Fruit fly (Drosophila melanogaster) whole organism, prepupa: ENCODE measurements around the gene MED15.

Experiments
- CG10631 ChIP-seq: fragments of 200-800 bp; sonication (Bioruptor generic); optimal IDR thresholded peaks from 2 replicates; lab custom pipeline; 2016; ENCODE audit warnings: missing biosample characterization, missing genetic modification characterization
- CG10669 ChIP-seq: fragments of 200-800 bp; sonication (Bioruptor generic); optimal IDR thresholded peaks from 3 replicates; lab custom pipeline; 2018; ENCODE audit warnings: missing biosample characterization, mild to moderate bottlenecking, missing genetic modification characterization, moderate library complexity
- CG11294 ChIP-seq: fragments of 200-800 bp; sonication (Bioruptor generic); IDR thresholded peaks from 2 replicates; pipeline ENCODE4 v1.3.6; 2022; ENCODE audit warnings: missing biosample characterization, missing genetic modification characterization
- CG11762 ChIP-seq: fragments of 200-800 bp; sonication (Bioruptor generic); optimal IDR thresholded peaks from 3 replicates; lab custom pipeline; 2016; ENCODE audit warnings: missing biosample characterization, missing genetic modification characterization; ENCODE audit not compliant: insufficient read depth
- CG11902 ChIP-seq: fragments of 200-800 bp; sonication (Bioruptor generic); optimal IDR thresholded peaks from 3 replicates; lab custom pipeline; 2016; ENCODE audit warnings: missing biosample characterization, missing genetic modification characterization
- CG15336 ChIP-seq: fragments of 200-800 bp; sonication (Bioruptor generic); IDR thresholded peaks from 2 replicates; pipeline ENCODE4 v1.3.6; 2022; ENCODE audit warnings: missing biosample characterization, missing genetic modification characterization
- CG32006 ChIP-seq: fragments of 200-800 bp; sonication (Bioruptor generic); optimal IDR thresholded peaks from 3 replicates; lab custom pipeline; 2017; ENCODE audit warnings: missing biosample characterization, mild to moderate bottlenecking, missing genetic modification characterization
- CG34406 ChIP-seq: fragments of 200-800 bp; sonication (Bioruptor generic); optimal IDR thresholded peaks from 3 replicates; lab custom pipeline; 2016; ENCODE audit warnings: missing biosample characterization, missing genetic modification characterization
- CG4318 ChIP-seq: fragments of 200-800 bp; sonication (Bioruptor generic); optimal IDR thresholded peaks from 3 replicates; lab custom pipeline; 2017; ENCODE audit warnings: missing biosample characterization, mild to moderate bottlenecking, missing genetic modification characterization
- CG6163 ChIP-seq: fragments of 200-800 bp; sonication (Bioruptor generic); IDR thresholded peaks from 3 replicates; pipeline ENCODE4 v1.3.6; 2022; ENCODE audit warnings: missing biosample characterization, missing genetic modification characterization
- CG6276 ChIP-seq: fragments of 200-800 bp; sonication (Bioruptor generic); optimal IDR thresholded peaks from 2 replicates; lab custom pipeline; 2017; ENCODE audit warnings: missing biosample characterization, mild to moderate bottlenecking, missing genetic modification characterization
- CG6792 ChIP-seq: fragments of 200-800 bp; sonication (Bioruptor generic); optimal IDR thresholded peaks from 3 replicates; lab custom pipeline; 2016; ENCODE audit warnings: missing biosample characterization, missing genetic modification characterization
- CG6808 ChIP-seq: fragments of 200-800 bp; sonication (Bioruptor generic); optimal IDR thresholded peaks from 3 replicates; lab custom pipeline; 2017; ENCODE audit warnings: missing biosample characterization, missing genetic modification characterization, mild to moderate bottlenecking, moderate library complexity, missing genetic modification reagents
- CG8119 ChIP-seq: fragments of 200-800 bp; sonication (Bioruptor generic); IDR thresholded peaks from 3 replicates; pipeline ENCODE4 v1.3.6; 2022; ENCODE audit warnings: missing biosample characterization, missing genetic modification characterization
- CG8319 ChIP-seq: fragments of 200-800 bp; sonication (Bioruptor generic); optimal IDR thresholded peaks from 3 replicates; lab custom pipeline; 2016; ENCODE audit warnings: missing biosample characterization, missing genetic modification characterization
- CG9139 ChIP-seq: fragments of 200-800 bp; sonication (Bioruptor generic); optimal IDR thresholded peaks from 3 replicates; lab custom pipeline; 2017; ENCODE audit warnings: missing biosample characterization, mild to moderate bottlenecking, missing genetic modification characterization
- Eip75B ChIP-seq: fragments of 200-800 bp; sonication (Bioruptor generic); optimal IDR thresholded peaks from 3 replicates; lab custom pipeline; 2016; ENCODE audit warnings: missing biosample characterization, missing genetic modification characterization
- Eip78C ChIP-seq: fragments of 200-800 bp; sonication (Bioruptor generic); peaks from one replicate; lab custom pipeline; 2016; ENCODE audit warnings: missing biosample characterization, missing genetic modification characterization
- Eip93F ChIP-seq: fragments of 200-800 bp; sonication (Bioruptor generic); optimal IDR thresholded peaks from 2 replicates; lab custom pipeline; 2016; ENCODE audit warnings: missing biosample characterization, mild to moderate bottlenecking, missing genetic modification characterization
- Ets21C ChIP-seq: fragments of 200-800 bp; sonication (Bioruptor generic); optimal IDR thresholded peaks from 3 replicates; lab custom pipeline; 2016; ENCODE audit warnings: missing biosample characterization, missing genetic modification characterization
- Hr38 ChIP-seq: sonication (Bioruptor generic); optimal IDR thresholded peaks from 2 replicates; lab custom pipeline; 2016; ENCODE audit warnings: missing biosample characterization, missing genetic modification characterization
- Hr39 ChIP-seq: fragments of 200-800 bp; sonication (Bioruptor generic); optimal IDR thresholded peaks from 2 replicates; lab custom pipeline; 2016; ENCODE audit warnings: missing biosample characterization, missing genetic modification characterization
- Hr4 ChIP-seq: fragments of 200-800 bp; sonication (Bioruptor generic); optimal IDR thresholded peaks from 3 replicates; lab custom pipeline; 2016; ENCODE audit warnings: missing biosample characterization, missing genetic modification characterization
- Lpt ChIP-seq: fragments of 200-800 bp; sonication (Bioruptor generic); optimal IDR thresholded peaks from 3 replicates; lab custom pipeline; 2016; ENCODE audit warnings: missing biosample characterization, missing genetic modification characterization
- Met ChIP-seq: fragments of 200-800 bp; sonication (Bioruptor generic); optimal IDR thresholded peaks from 3 replicates; lab custom pipeline; 2016; ENCODE audit warnings: missing biosample characterization, missing genetic modification characterization
- OdsH ChIP-seq: fragments of 200-800 bp; sonication (Bioruptor generic); optimal IDR thresholded peaks from 3 replicates; lab custom pipeline; 2016; ENCODE audit warnings: missing biosample characterization, missing genetic modification characterization
- Smox ChIP-seq: fragments of 200-800 bp; sonication (Bioruptor generic); optimal IDR thresholded peaks from 3 replicates; lab custom pipeline; 2016; ENCODE audit warnings: missing biosample characterization, missing genetic modification characterization
- Sox102F ChIP-seq: fragments of 200-800 bp; sonication (Bioruptor generic); optimal IDR thresholded peaks from 2 replicates; lab custom pipeline; 2016; ENCODE audit warnings: missing biosample characterization, mild to moderate bottlenecking, missing genetic modification characterization
- Sox14 ChIP-seq: fragments of 200-800 bp; sonication (Bioruptor generic); optimal IDR thresholded peaks from 3 replicates; lab custom pipeline; 2016; ENCODE audit warnings: missing biosample characterization, missing genetic modification characterization
- Sox15 ChIP-seq: fragments of 200-800 bp; sonication (Bioruptor generic); optimal IDR thresholded peaks from 3 replicates; lab custom pipeline; 2016; ENCODE audit warnings: missing biosample characterization, missing genetic modification characterization
- cyc ChIP-seq: fragments of 200-800 bp; sonication (Bioruptor generic); optimal IDR thresholded peaks from 3 replicates; lab custom pipeline; 2016; ENCODE audit warnings: missing biosample characterization, missing genetic modification characterization
- dsx ChIP-seq: fragments of 200-800 bp; optimal IDR thresholded peaks from 3 replicates; lab custom pipeline; 2019; ENCODE audit warnings: missing biosample characterization, mild to moderate bottlenecking, missing genetic modification characterization, moderate library complexity; ENCODE audit not compliant: poor library complexity, severe bottlenecking
- eg ChIP-seq: fragments of 200-800 bp; sonication (Bioruptor generic); IDR thresholded peaks from 3 replicates; pipeline ENCODE4 v1.3.6; 2022; ENCODE audit warnings: missing biosample characterization, missing genetic modification characterization
- esn ChIP-seq: fragments of 200-800 bp; sonication (Bioruptor generic); optimal IDR thresholded peaks from 2 replicates; lab custom pipeline; 2016; ENCODE audit warnings: missing biosample characterization, mild to moderate bottlenecking, missing genetic modification characterization, moderate library complexity
- fd85E ChIP-seq: fragments of 200-800 bp; sonication (Bioruptor generic); optimal IDR thresholded peaks from 3 replicates; lab custom pipeline; 2016; ENCODE audit warnings: missing biosample characterization, missing genetic modification characterization
- fkh ChIP-seq: fragments of 200-800 bp; sonication (Bioruptor generic); optimal IDR thresholded peaks from 3 replicates; lab custom pipeline; 2017; ENCODE audit warnings: missing biosample characterization, mild to moderate bottlenecking, missing genetic modification characterization, moderate library complexity
- lz ChIP-seq: fragments of 200-800 bp; sonication (Bioruptor generic); optimal IDR thresholded peaks from 3 replicates; lab custom pipeline; 2016; ENCODE audit warnings: missing biosample characterization, missing genetic modification characterization
- net ChIP-seq: fragments of 200-800 bp; sonication (Bioruptor generic); optimal IDR thresholded peaks from 3 replicates; lab custom pipeline; 2016; ENCODE audit warnings: missing biosample characterization, missing genetic modification characterization
- pdm3 ChIP-seq: fragments of 200-800 bp; sonication (Bioruptor generic); optimal IDR thresholded peaks from 3 replicates; lab custom pipeline; 2016; ENCODE audit warnings: missing biosample characterization, missing genetic modification characterization
- salr ChIP-seq, 2 experiments: fragments of 200-800 bp; sonication (Bioruptor generic); optimal IDR thresholded peaks; 3 replicates each; lab custom pipeline; 2016 to 2018; ENCODE audit warnings: missing biosample characterization in 2 of 2, missing genetic modification characterization in 2 of 2, mild to moderate bottlenecking in 1 of 2
- ss ChIP-seq, 2 experiments: fragments of 200-800 bp; sonication (Bioruptor generic); optimal IDR thresholded peaks; 2 replicates in 1 of 2; 3 replicates in 1 of 2; lab custom pipeline; 2017 to 2018; ENCODE audit warnings: mild to moderate bottlenecking in 2 of 2, missing biosample characterization in 2 of 2, missing genetic modification characterization in 2 of 2, moderate library complexity in 1 of 2
- svp ChIP-seq: fragments of 200-800 bp; sonication (Bioruptor generic); peaks from one replicate; lab custom pipeline; 2016; ENCODE audit warnings: missing biosample characterization, missing genetic modification characterization
- topi ChIP-seq: fragments of 200-800 bp; sonication (Bioruptor generic); optimal IDR thresholded peaks from 3 replicates; lab custom pipeline; 2016; ENCODE audit warnings: missing biosample characterization, missing genetic modification characterization
- vri ChIP-seq: fragments of 200-800 bp; sonication (Bioruptor generic); optimal IDR thresholded peaks from 3 replicates; lab custom pipeline; 2016; ENCODE audit warnings: missing biosample characterization, mild to moderate bottlenecking, missing genetic modification characterization

MED15 gene

DNA sequence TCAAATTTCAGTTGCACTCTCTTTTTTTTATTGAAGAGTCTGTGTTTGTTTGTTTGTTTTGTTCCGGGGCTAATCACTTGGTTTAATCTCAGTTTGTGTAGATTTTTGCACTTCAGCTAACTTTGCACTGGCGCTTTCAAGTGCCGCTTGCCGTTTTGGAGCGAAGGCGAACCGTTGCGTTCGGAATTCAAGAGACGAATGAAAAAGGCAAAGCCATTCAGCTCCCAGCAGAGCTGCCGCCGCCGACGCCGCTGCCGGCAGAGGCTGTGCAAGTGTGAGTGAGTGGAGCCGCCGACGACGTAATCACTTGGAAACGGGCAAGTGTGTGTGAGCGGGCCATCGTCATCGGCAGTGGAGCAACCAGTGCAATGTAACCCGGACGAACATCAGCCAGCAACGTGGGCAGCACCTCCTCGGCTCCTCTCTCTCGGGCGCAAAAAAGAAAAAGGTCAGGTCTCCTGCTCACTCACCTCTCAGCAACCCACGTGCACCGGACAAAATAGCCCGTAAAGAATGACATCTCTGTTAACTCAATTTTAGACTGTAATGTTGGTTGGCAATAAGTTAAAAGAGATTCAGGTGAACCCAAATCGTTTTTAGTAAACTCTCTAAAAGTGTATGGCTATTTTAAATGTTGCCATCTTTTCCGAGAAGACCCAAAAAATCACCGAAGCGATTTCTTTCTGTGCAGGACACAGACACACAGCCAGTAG, 6.8 kb downstream of the MED15 start, which contains the start of gene cbt (continued):
- TF ChIP-seq eg (GFP tag; lab: Robert Waterston, UW) = no peak
- TF ChIP-seq Sox15 (GFP tag; lab: Kevin White, UChicago) = peak; percentile 97
- peak; percentile 99 for TF ChIP-seq CG6792 (GFP tag; lab: Kevin White, UChicago)
- peak; percentile 98 for TF ChIP-seq cyc (GFP tag; lab: Kevin White, UChicago)
- TF ChIP-seq fd85E (GFP tag; lab: Kevin White, UChicago) = peak; percentile 89
- peak; percentile 97 for TF ChIP-seq CG11902 (GFP tag; lab: Kevin White, UChicago)
- TF ChIP-seq Lpt = peak; percentile 99
- TF ChIP-seq vri (GFP tag; lab: Kevin White, UChicago) = peak; percentile 96
- peak; percentile 99 for TF ChIP-seq CG10631 (GFP tag; lab: Kevin White, UChicago)
- TF ChIP-seq topi (GFP tag; lab: Kevin White, UChicago) = peak; percentile 97
- TF ChIP-seq Ets21C (GFP tag; lab: Kevin White, UChicago) = peak; percentile 96
- TF ChIP-seq lz (GFP tag; lab: Kevin White, UChicago) = peak; percentile 98
- TF ChIP-seq CG11294 (GFP tag; lab: Robert Waterston, UW) = no peak
- peak; percentile 98 for TF ChIP-seq CG34406 (GFP tag; lab: Kevin White, UChicago)
- no peak for TF ChIP-seq CG8119 (GFP tag; lab: Robert Waterston, UW)
- TF ChIP-seq Eip93F = peak; percentile 95
- peak; percentile 96 for TF ChIP-seq ss (GFP tag; optimal IDR thresholded peaks at IDR 0.05; lab: Kevin White, UChicago)

- TF ChIP-seq svp (GFP tag; lab: Kevin White, UChicago) = peak; percentile 89
- no peak for TF ChIP-seq CG10669 (GFP tag; lab: Kevin White, UChicago)
Observed at dm6 chr2L:480196-480511, 7.3 kb downstream of the MED15 start.

dm6 chr2L:480638-481399, 8.0 kb downstream of the MED15 start:
- TF ChIP-seq CG8319 = peak; percentile 100
- TF ChIP-seq lz (GFP tag; lab: Kevin White, UChicago) = peak; percentile 100
- TF ChIP-seq cyc (GFP tag; lab: Kevin White, UChicago) = peak; percentile 100
- TF ChIP-seq CG6276 (GFP tag; lab: Kevin White, UChicago) = peak; percentile 100
- peak; percentile 100 for TF ChIP-seq net (GFP tag; lab: Kevin White, UChicago)
- peak; percentile 100 for TF ChIP-seq Smox (GFP tag; lab: Kevin White, UChicago)
- TF ChIP-seq esn (GFP tag; lab: Kevin White, UChicago) = peak; percentile 100
- peak; percentile 100 for TF ChIP-seq OdsH
- TF ChIP-seq Hr4 (GFP tag; lab: Kevin White, UChicago) = peak; percentile 100
- peak; percentile 100 for TF ChIP-seq pdm3 (GFP tag; lab: Kevin White, UChicago)
- peak; percentile 100 for TF ChIP-seq Sox14 (GFP tag; lab: Kevin White, UChicago)
- TF ChIP-seq Sox102F = peak; percentile 100
- TF ChIP-seq CG32006 = peak; percentile 100
- TF ChIP-seq Eip78C = peak; percentile 100
- peak; percentile 100 for TF ChIP-seq CG11902 (GFP tag; lab: Kevin White, UChicago)
- peak; percentile 100 for TF ChIP-seq salr (GFP tag; optimal IDR thresholded peaks at IDR 0.05; lab: Kevin White, UChicago)
- peak; percentile 100 for TF ChIP-seq ss (GFP tag; optimal IDR thresholded peaks at IDR 0.05; lab: Kevin White, UChicago)
- no peak for TF ChIP-seq CG15336 (GFP tag; lab: Robert Waterston, UW)
- peak; percentile 100 for TF ChIP-seq Eip75B (GFP tag; lab: Kevin White, UChicago)
- peak; percentile 100 for TF ChIP-seq fkh (GFP tag; lab: Kevin White, UChicago)
- peak; percentile 100 for TF ChIP-seq vri (GFP tag; lab: Kevin White, UChicago)
- peak; percentile 99 for TF ChIP-seq CG6808 (GFP tag; lab: Kevin White, UChicago)
- peak; percentile 100 for TF ChIP-seq Hr39 (GFP tag; lab: Kevin White, UChicago)
- peak; percentile 100 for TF ChIP-seq CG4318 (GFP tag; lab: Kevin White, UChicago)
- TF ChIP-seq fd85E (GFP tag; lab: Kevin White, UChicago) = peak; percentile 99
- peak; percentile 100 for TF ChIP-seq dsx (GFP tag; lab: Kevin White, UChicago)
- no peak for TF ChIP-seq CG6163 (GFP tag; lab: Robert Waterston, UW)
- TF ChIP-seq Hr38 = peak; percentile 99
- no peak for TF ChIP-seq CG11294 (GFP tag; lab: Robert Waterston, UW)
- peak; percentile 100 for TF ChIP-seq CG10631 (GFP tag; lab: Kevin White, UChicago)
- TF ChIP-seq Ets21C (GFP tag; lab: Kevin White, UChicago) = peak; percentile 100
- peak; percentile 100 for TF ChIP-seq CG10669 (GFP tag; lab: Kevin White, UChicago)
- peak; percentile 100 for TF ChIP-seq Met (GFP tag; lab: Kevin White, UChicago)
- peak; percentile 100 for TF ChIP-seq CG11762 (GFP tag; lab: Kevin White, UChicago)
- TF ChIP-seq CG9139 (GFP tag; lab: Kevin White, UChicago) = peak; percentile 100
